Worm (Caenorhabditis elegans) whole organism, L2 larva: ENCODE results near the gene F58G1.7.

Source experiments
- C34F6.9 ChIP-seq: fragments of 150-350 bp; optimal IDR thresholded peaks from 2 replicates; lab custom pipeline; 2014; ENCODE audit warnings: missing biosample characterization, missing genetic modification characterization
- F13H6.1 ChIP-seq: sonication (generic microtip); optimal IDR thresholded peaks from 2 replicates; lab custom pipeline; 2016; ENCODE audit warnings: missing genetic modification characterization, missing compliant biosample characterization
- R02D3.7 ChIP-seq: fragments of 150-350 bp; optimal IDR thresholded peaks from 2 replicates; lab custom pipeline; 2014; ENCODE audit warnings: missing biosample characterization, missing genetic modification characterization
- Y55F3AM.14 ChIP-seq: fragments of 200-800 bp; sonication (Bioruptor generic); optimal IDR thresholded peaks from 2 replicates; lab custom pipeline; 2018; ENCODE audit warnings: mild to moderate bottlenecking, missing genetic modification characterization, missing compliant biosample characterization
- ZK546.5 ChIP-seq: sonication (generic microtip); optimal IDR thresholded peaks from 2 replicates; lab custom pipeline; 2017; ENCODE audit warnings: missing biosample characterization, missing genetic modification characterization
- blmp-1 ChIP-seq: sonication (generic microtip); optimal IDR thresholded peaks from 2 replicates; lab custom pipeline; 2017; ENCODE audit warnings: missing genetic modification characterization, mild to moderate bottlenecking, missing compliant biosample characterization, antibody characterized with exemption, moderate library complexity; ENCODE audit not compliant: insufficient read depth
- ceh-16 ChIP-seq: fragments of 150-350 bp; optimal IDR thresholded peaks from 2 replicates; lab custom pipeline; 2014; ENCODE audit warnings: missing biosample characterization, missing genetic modification characterization
- ceh-82 ChIP-seq: fragments of 150-350 bp; optimal IDR thresholded peaks from 2 replicates; lab custom pipeline; 2014; ENCODE audit warnings: missing biosample characterization, missing genetic modification characterization
- crh-2 ChIP-seq: sonication (generic microtip); optimal IDR thresholded peaks from 2 replicates; lab custom pipeline; 2017; ENCODE audit warnings: missing biosample characterization, missing genetic modification characterization
- dmd-4 ChIP-seq: sonication (generic microtip); optimal IDR thresholded peaks from 2 replicates; lab custom pipeline; 2017; ENCODE audit warnings: missing biosample characterization, missing genetic modification characterization
- egl-27 ChIP-seq: sonication (generic microtip); optimal IDR thresholded peaks from 3 replicates; lab custom pipeline; 2017; ENCODE audit warnings: missing biosample characterization, missing genetic modification reagents, missing genetic modification characterization
- elt-1 ChIP-seq: fragments of 150-350 bp; optimal IDR thresholded peaks from 2 replicates; lab custom pipeline; 2014; ENCODE audit warnings: missing biosample characterization, missing genetic modification characterization
- elt-3 ChIP-seq: sonication (generic microtip); optimal IDR thresholded peaks from 2 replicates; lab custom pipeline; 2017; ENCODE audit warnings: missing biosample characterization, missing genetic modification characterization
- fos-1 ChIP-seq: fragments of 150-350 bp; optimal IDR thresholded peaks from 2 replicates; lab custom pipeline; 2014; ENCODE audit warnings: missing biosample characterization, missing genetic modification characterization
- gmeb-1 ChIP-seq: fragments of 150-350 bp; optimal IDR thresholded peaks from 2 replicates; lab custom pipeline; 2014; ENCODE audit warnings: missing biosample characterization, missing genetic modification characterization
- lin-11 ChIP-seq: fragments of 150-350 bp; sonication (generic microtip); optimal IDR thresholded peaks from 2 replicates; lab custom pipeline; 2014; ENCODE audit warnings: missing biosample characterization, missing genetic modification characterization, inconsistent platforms, mixed read lengths
- lin-13 ChIP-seq: fragments of 150-350 bp; optimal IDR thresholded peaks from 2 replicates; lab custom pipeline; 2014; ENCODE audit warnings: missing biosample characterization, missing genetic modification reagents, missing genetic modification characterization
- lsy-2 ChIP-seq, 2 experiments: fragments of 150-350 bp in 1 of 2; sonication (generic microtip) in 1 of 2; optimal IDR thresholded peaks; 2 replicates each; lab custom pipeline; 2014 to 2017; ENCODE audit warnings: missing biosample characterization in 2 of 2, missing genetic modification characterization in 2 of 2
- mdl-1 ChIP-seq, 2 experiments: fragments of 150-350 bp in 1 of 2; sonication (generic microtip) in 1 of 2; optimal IDR thresholded peaks; 2 replicates each; lab custom pipeline; 2017; ENCODE audit warnings: missing biosample characterization in 2 of 2, missing genetic modification characterization in 2 of 2
- nhr-10 ChIP-seq: sonication (generic microtip); optimal IDR thresholded peaks from 2 replicates; lab custom pipeline; 2017; ENCODE audit warnings: missing biosample characterization, missing genetic modification characterization
- nhr-11 ChIP-seq: fragments of 150-350 bp; optimal IDR thresholded peaks from 2 replicates; lab custom pipeline; 2014; ENCODE audit warnings: missing biosample characterization, missing genetic modification characterization
- nhr-12 ChIP-seq: fragments of 150-350 bp; optimal IDR thresholded peaks from 2 replicates; lab custom pipeline; 2014; ENCODE audit warnings: missing biosample characterization, missing genetic modification characterization
- nhr-129 ChIP-seq: fragments of 150-350 bp; optimal IDR thresholded peaks from 2 replicates; lab custom pipeline; 2014; ENCODE audit warnings: missing biosample characterization, missing genetic modification characterization
- nhr-21 ChIP-seq: fragments of 150-350 bp; optimal IDR thresholded peaks from 2 replicates; lab custom pipeline; 2014; ENCODE audit warnings: missing biosample characterization, missing genetic modification characterization
- nhr-23 ChIP-seq: fragments of 150-350 bp; optimal IDR thresholded peaks from 2 replicates; lab custom pipeline; 2014; ENCODE audit warnings: missing biosample characterization, missing genetic modification reagents, missing genetic modification characterization
- nhr-237 ChIP-seq: fragments of 150-350 bp; optimal IDR thresholded peaks from 2 replicates; lab custom pipeline; 2014; ENCODE audit warnings: missing biosample characterization, missing genetic modification characterization
- nhr-25 ChIP-seq: fragments of 150-350 bp; sonication (generic microtip); optimal IDR thresholded peaks from 3 replicates; lab custom pipeline; 2014; ENCODE audit warnings: missing biosample characterization, missing genetic modification characterization
- nhr-6 ChIP-seq: fragments of 150-350 bp; optimal IDR thresholded peaks from 2 replicates; lab custom pipeline; 2014; ENCODE audit warnings: missing biosample characterization, missing genetic modification characterization
- nhr-77 ChIP-seq: fragments of 150-350 bp; optimal IDR thresholded peaks from 2 replicates; lab custom pipeline; 2014; ENCODE audit warnings: missing biosample characterization, missing genetic modification characterization
- peb-1 ChIP-seq: fragments of 150-350 bp; optimal IDR thresholded peaks from 2 replicates; lab custom pipeline; 2014; ENCODE audit warnings: missing biosample characterization, missing genetic modification characterization
- sem-4 ChIP-seq: fragments of 150-350 bp; optimal IDR thresholded peaks from 2 replicates; lab custom pipeline; 2014; ENCODE audit warnings: missing biosample characterization, missing genetic modification reagents, missing genetic modification characterization
- skn-1 ChIP-seq: sonication (generic microtip); optimal IDR thresholded peaks from 2 replicates; lab custom pipeline; 2017; ENCODE audit warnings: missing biosample characterization, missing genetic modification characterization
- sma-3 ChIP-seq: sonication (generic microtip); optimal IDR thresholded peaks from 2 replicates; lab custom pipeline; 2016; ENCODE audit warnings: missing genetic modification reagents, missing genetic modification characterization, missing compliant biosample characterization
- sma-9 ChIP-seq, 2 experiments: fragments of 150-350 bp in 1 of 2; sonication (generic microtip) in 1 of 2; optimal IDR thresholded peaks; 2 replicates each; lab custom pipeline; 2014 to 2016; ENCODE audit warnings: missing genetic modification characterization in 2 of 2, mild to moderate bottlenecking in 1 of 2, missing biosample characterization in 1 of 2, missing compliant biosample characterization in 1 of 2, missing genetic modification reagents in 1 of 2, moderate library complexity in 1 of 2
- snpc-4 ChIP-seq: fragments of 150-350 bp; optimal IDR thresholded peaks from 2 replicates; lab custom pipeline; 2014; ENCODE audit warnings: missing biosample characterization, missing genetic modification characterization
- unc-39 ChIP-seq: fragments of 150-350 bp; optimal IDR thresholded peaks from 2 replicates; lab custom pipeline; 2014; ENCODE audit warnings: missing biosample characterization, missing genetic modification characterization
- zag-1 ChIP-seq: fragments of 150-350 bp; optimal IDR thresholded peaks from 2 replicates; lab custom pipeline; 2014; ENCODE audit warnings: missing biosample characterization, missing genetic modification characterization
- ztf-4 ChIP-seq: fragments of 150-350 bp; optimal IDR thresholded peaks from 2 replicates; lab custom pipeline; 2014; ENCODE audit warnings: missing biosample characterization, missing genetic modification characterization

Gene F58G1.7

ce11 chrII:12985813-12986212, 37.8 kb upstream of the F58G1.7 start:
- TF ChIP-seq gmeb-1 (tag; lab: Kevin White, UChicago) = no peak
- no peak for TF ChIP-seq elt-3 (tag; lab: Kevin White, UChicago)
- TF ChIP-seq C34F6.9 (tag; lab: Kevin White, UChicago) = no peak
- no peak for TF ChIP-seq Y55F3AM.14 (GFP tag; lab: Kevin White, UChicago)
- no peak for TF ChIP-seq sem-4 (tag; lab: Kevin White, UChicago)
- no peak for TF ChIP-seq nhr-23 (tag; lab: Kevin White, UChicago)
- no peak for TF ChIP-seq unc-39 (tag; lab: Kevin White, UChicago)
- no peak for TF ChIP-seq nhr-237 (tag; lab: Kevin White, UChicago)

- no peak for TF ChIP-seq lsy-2 (tag; optimal IDR thresholded peaks at IDR 0.05; lab: Kevin White, UChicago)
- no peak for TF ChIP-seq nhr-23 (tag; lab: Kevin White, UChicago)
- TF ChIP-seq gmeb-1 (tag; lab: Kevin White, UChicago) = no peak
- no peak for TF ChIP-seq lin-13
- no peak for TF ChIP-seq blmp-1 (tag; lab: Kevin White, UChicago)
Measured at ce11 chrII:12984709-12985108, 36.7 kb upstream of the F58G1.7 start.

DNA sequence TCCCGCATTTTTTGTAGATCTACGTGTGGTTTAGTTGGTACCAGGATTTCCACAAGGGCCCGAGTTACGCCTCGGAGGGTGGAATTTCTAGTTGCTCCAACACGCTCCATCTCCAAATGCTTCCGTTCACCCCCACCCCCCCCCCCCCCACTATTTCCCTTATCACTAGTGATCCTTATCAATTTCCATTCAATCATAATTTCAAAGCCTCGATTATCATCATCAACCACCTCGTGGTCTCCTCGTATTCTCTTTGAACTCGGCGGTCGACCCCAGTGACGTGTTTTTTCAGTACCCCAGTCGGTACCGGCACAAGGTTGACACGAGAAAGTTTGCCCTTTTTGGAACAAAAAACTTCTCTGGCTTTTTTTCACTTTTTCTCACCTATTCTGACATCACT, 34.8 kb upstream of the F58G1.7 start:
- no peak for TF ChIP-seq sem-4 (tag; lab: Kevin White, UChicago)
- TF ChIP-seq dmd-4 (tag; lab: Kevin White, UChicago) = no peak
- TF ChIP-seq unc-39 (tag; lab: Kevin White, UChicago) = no peak
- no peak for TF ChIP-seq skn-1 (tag; lab: Kevin White, UChicago)
- TF ChIP-seq snpc-4 (tag; lab: Kevin White, UChicago) = no peak
- no peak for TF ChIP-seq crh-2
- TF ChIP-seq nhr-10 (tag; lab: Kevin White, UChicago) = no peak
- peak; percentile 10 for TF ChIP-seq fos-1

- TF ChIP-seq nhr-10 (tag; lab: Kevin White, UChicago) (no peak), ceh-16 (tag; lab: Kevin White, UChicago) (peak; percentile 92), elt-1 (peak; percentile 71), sma-9 (GFP tag; optimal IDR thresholded peaks at IDR 0.05; lab: Kevin White, UChicago) (peak; percentile 5), sma-9 (tag; optimal IDR thresholded peaks at IDR 0.05; lab: Kevin White, UChicago) (no peak), egl-27 (tag; lab: Kevin White, UChicago) (peak; percentile 22), R02D3.7 (no peak), gmeb-1 (tag; lab: Kevin White, UChicago) (peak; percentile 18), lin-11 (tag; lab: Kevin White, UChicago) (no peak)
Measured at ce11 chrII:12981980-12982575, 34.0 kb upstream of the F58G1.7 start.

- no peak for TF ChIP-seq unc-39 (tag; lab: Kevin White, UChicago)
- TF ChIP-seq ztf-4 = no peak
- TF ChIP-seq gmeb-1 (tag; lab: Kevin White, UChicago) = no peak
- TF ChIP-seq lsy-2 (tag; optimal IDR thresholded peaks at IDR 0.05; lab: Kevin White, UChicago) = no peak
- TF ChIP-seq nhr-129 (tag; lab: Kevin White, UChicago) = no peak
- peak; percentile 69 for TF ChIP-seq fos-1
- no peak for TF ChIP-seq egl-27 (tag; lab: Kevin White, UChicago)
- no peak for TF ChIP-seq C34F6.9 (tag; lab: Kevin White, UChicago)
- peak; percentile 9 for TF ChIP-seq sma-3
- TF ChIP-seq ceh-82 (tag; lab: Kevin White, UChicago) = no peak
- TF ChIP-seq F13H6.1 (tag; lab: Kevin White, UChicago) = peak; percentile 41
- TF ChIP-seq nhr-12 (tag; lab: Kevin White, UChicago) = no peak
- TF ChIP-seq nhr-77 (tag; lab: Kevin White, UChicago) = no peak
- peak; percentile 54 for TF ChIP-seq crh-2
- peak; percentile 57 for TF ChIP-seq sma-9 (GFP tag; optimal IDR thresholded peaks at IDR 0.05; lab: Kevin White, UChicago)
- no peak for TF ChIP-seq sma-9 (tag; optimal IDR thresholded peaks at IDR 0.05; lab: Kevin White, UChicago)
- TF ChIP-seq, all 48 proteins: peak for 5
Measured at ce11 chrII:12980212-12980611, 32.2 kb upstream of the F58G1.7 start, which contains the start of gene cyd-1. TSS of gene cyd-1 (plus strand) at chrII:12980591.

ce11 chrII:12978658-12979057, 30.6 kb upstream of the F58G1.7 start:
- no peak for TF ChIP-seq ceh-16 (tag; lab: Kevin White, UChicago)
- TF ChIP-seq nhr-11 (tag; lab: Kevin White, UChicago) = no peak
- TF ChIP-seq ztf-4 = no peak
- TF ChIP-seq nhr-21 (tag; lab: Kevin White, UChicago) = no peak
- no peak for TF ChIP-seq ZK546.5 (tag; lab: Kevin White, UChicago)
- no peak for TF ChIP-seq nhr-129 (tag; lab: Kevin White, UChicago)
- no peak for TF ChIP-seq zag-1 (tag; lab: Kevin White, UChicago)
- no peak for TF ChIP-seq snpc-4 (tag; lab: Kevin White, UChicago)
- TF ChIP-seq elt-3 (tag; lab: Kevin White, UChicago) = no peak
- no peak for TF ChIP-seq peb-1 (tag; lab: Kevin White, UChicago)
- no peak for TF ChIP-seq mdl-1 (tag; optimal IDR thresholded peaks at IDR 0.05; lab: Kevin White, UChicago)
- no peak for TF ChIP-seq nhr-6
- TF ChIP-seq sem-4 (tag; lab: Kevin White, UChicago) = no peak
- no peak for TF ChIP-seq sma-9 (GFP tag; optimal IDR thresholded peaks at IDR 0.05; lab: Kevin White, UChicago)
- TF ChIP-seq sma-9 (tag; optimal IDR thresholded peaks at IDR 0.05; lab: Kevin White, UChicago) = no peak
- no peak for TF ChIP-seq nhr-25 (tag; lab: Kevin White, UChicago)
- TF ChIP-seq egl-27 (tag; lab: Kevin White, UChicago) = no peak
- TF ChIP-seq nhr-12 (tag; lab: Kevin White, UChicago) = no peak
